Fruit fly (Drosophila melanogaster) whole organism, prepupa: Measurements from ENCODE around the gene ebi.

Experiments
- CG11902 ChIP-seq: fragments of 200-800 bp; sonication (Bioruptor generic); optimal IDR thresholded peaks from 3 replicates; lab custom pipeline; 2016; ENCODE audit warnings: missing biosample characterization, missing genetic modification characterization
- CG32006 ChIP-seq: fragments of 200-800 bp; sonication (Bioruptor generic); optimal IDR thresholded peaks from 3 replicates; lab custom pipeline; 2017; ENCODE audit warnings: missing biosample characterization, mild to moderate bottlenecking, missing genetic modification characterization
- Ets96B ChIP-seq: fragments of 200-800 bp; optimal IDR thresholded peaks from 2 replicates; lab custom pipeline; 2019; ENCODE audit warnings: missing biosample characterization, mild to moderate bottlenecking, missing genetic modification characterization, moderate library complexity
- Gug ChIP-seq: fragments of 200-800 bp; sonication (Bioruptor generic); IDR thresholded peaks from 2 replicates; pipeline ENCODE4 v1.3.6; 2022; ENCODE audit warnings: missing biosample characterization, missing genetic modification characterization
- Hr4 ChIP-seq: fragments of 200-800 bp; sonication (Bioruptor generic); optimal IDR thresholded peaks from 3 replicates; lab custom pipeline; 2016; ENCODE audit warnings: missing biosample characterization, missing genetic modification characterization
- Sox102F ChIP-seq: fragments of 200-800 bp; sonication (Bioruptor generic); optimal IDR thresholded peaks from 2 replicates; lab custom pipeline; 2016; ENCODE audit warnings: missing biosample characterization, mild to moderate bottlenecking, missing genetic modification characterization

- TF ChIP-seq Hr4 (GFP tag; lab: Kevin White, UChicago) (no peak), CG32006 (GFP tag; lab: Kevin White, UChicago) (no peak), CG11902 (GFP tag; lab: Kevin White, UChicago) (no peak), Sox102F (no peak), Gug (GFP tag; lab: Robert Waterston, UW) (no peak), Ets96B (tag; lab: Kevin White, UChicago) (no peak)
Measured at dm6 chr2L:467683-468082, 52.8 kb downstream of the ebi start.
